Worm (Caenorhabditis elegans): Measurements from ENCODE around the gene asd-1.

DNA sequence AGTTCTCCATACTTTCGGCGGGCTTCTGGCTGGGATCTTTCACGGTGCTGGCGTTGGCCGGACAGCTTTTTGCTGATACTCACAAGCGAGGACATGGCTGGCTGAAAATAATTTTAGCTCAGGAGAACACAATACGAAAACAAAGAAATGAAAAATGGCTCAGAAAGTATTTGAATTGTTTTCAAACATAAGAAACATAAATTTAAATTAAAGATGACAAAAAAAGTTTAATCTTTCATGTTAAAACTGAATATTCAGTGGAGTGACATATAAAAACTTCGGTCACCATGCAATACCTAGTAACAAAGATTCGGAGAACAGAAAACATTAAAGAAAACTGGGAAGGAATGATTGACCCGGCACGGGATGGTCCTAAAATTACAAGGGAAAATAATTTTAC is 18.5 kb upstream of the asd-1 start, which contains the start of gene C16C10.2:
- TF ChIP-seq ceh-82 (tag; optimal IDR thresholded peaks at IDR 0.05) (no peak), ztf-11 (tag; optimal IDR thresholded peaks at IDR 0.05) (no peak), hmg-1.1 (GFP tag; IDR thresholded peaks at IDR 0.05) (no peak), dpl-1 (GFP tag; optimal IDR thresholded peaks at IDR 0.05) (no peak), ama-1 (optimal IDR thresholded peaks at IDR 0.05) (no peak), zag-1 (tag; optimal IDR thresholded peaks at IDR 0.05) (no peak), lin-1 (GFP tag; IDR thresholded peaks at IDR 0.05) (no peak), pha-4 (GFP tag; IDR thresholded peaks at IDR 0.05) (no peak), pha-4 (tag; optimal IDR thresholded peaks at IDR 0.05) (no peak)
